Worm (Caenorhabditis elegans): ENCODE data around the gene F46H5.11.

The F46H5.11 gene

ce11 chrX:7271968-7272367 lies at the start of gene F46H5.11:
TSS of gene F46H5.11 (minus strand) at chrX:7272068.
- TF ChIP-seq zip-4 (GFP tag; optimal IDR thresholded peaks at IDR 0.05), result no peak
- TF ChIP-seq skn-1 (tag; optimal IDR thresholded peaks at IDR 0.05), result no peak
- no peak for TF ChIP-seq lin-39 (tag; optimal IDR thresholded peaks at IDR 0.05)
- no peak for TF ChIP-seq xbp-1 (tag; optimal IDR thresholded peaks at IDR 0.05)
- TF ChIP-seq lin-35 (GFP tag; optimal IDR thresholded peaks at IDR 0.05), result no peak

DNA sequence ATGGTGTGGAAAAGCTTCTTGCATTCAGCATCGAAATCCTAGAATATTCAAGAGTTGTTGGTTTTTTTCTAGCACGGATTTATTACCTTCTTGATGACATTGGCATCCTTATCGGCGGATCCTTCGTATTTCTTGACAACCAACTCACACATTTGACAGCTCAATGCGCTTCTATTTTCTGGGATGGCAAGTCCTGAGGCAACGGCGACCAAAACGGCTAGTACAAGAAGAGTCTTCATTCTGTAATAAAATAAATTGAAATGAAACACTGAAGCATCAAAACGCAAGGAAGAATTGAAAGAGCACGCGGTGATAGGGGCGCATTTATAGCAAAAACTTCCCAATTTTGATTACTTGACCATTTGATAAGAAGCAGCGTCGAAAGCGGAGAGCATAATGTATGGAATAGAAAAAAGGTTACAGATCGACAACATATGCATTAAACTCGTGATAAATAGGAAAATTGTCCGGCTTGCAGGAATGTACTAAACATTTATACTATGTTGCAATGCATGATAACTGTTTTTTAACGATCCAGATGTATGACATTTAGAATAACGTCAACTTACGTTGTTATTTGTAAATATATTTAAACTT lies 48.3 kb upstream of the F46H5.11 start, which contains the start of gene spp-5:
Gene spp-5 (minus strand): TSS at position 240 of the 597 bp plus-strand sequence.
- TF ChIP-seq lin-13 (GFP tag; optimal IDR thresholded peaks at IDR 0.05) (no peak), nhr-11 (tag; optimal IDR thresholded peaks at IDR 0.05) (no peak), nhr-76 (tag; optimal IDR thresholded peaks at IDR 0.05) (no peak), unc-30 (tag; optimal IDR thresholded peaks at IDR 0.05) (no peak), mep-1 (tag; optimal IDR thresholded peaks at IDR 0.05) (no peak), mab-9 (GFP tag; IDR thresholded peaks at IDR 0.05) (no peak), F16B12.6 (tag; optimal IDR thresholded peaks at IDR 0.05) (no peak), mef-2 (tag; optimal IDR thresholded peaks at IDR 0.05) (no peak), sox-4 (tag; optimal IDR thresholded peaks at IDR 0.05) (no peak), pag-3 (tag; optimal IDR thresholded peaks at IDR 0.05; ENCODE audit: borderline replicate concordance, insufficient read depth) (no peak), nhr-20 (tag; optimal IDR thresholded peaks at IDR 0.05) (peak; percentile 22), nhr-237 (tag; optimal IDR thresholded peaks at IDR 0.05) (no peak), sup-37 (GFP tag; optimal IDR thresholded peaks at IDR 0.05) (no peak), ceh-90 (tag; optimal IDR thresholded peaks at IDR 0.05) (no peak), C34B4.2 (tag; optimal IDR thresholded peaks at IDR 0.05) (no peak), tbx-2 (tag; optimal IDR thresholded peaks at IDR 0.05) (no peak), pax-3 (tag; optimal IDR thresholded peaks at IDR 0.05) (no peak), lsy-2 (tag; optimal IDR thresholded peaks at IDR 0.05) (no peak), tlp-1 (tag; optimal IDR thresholded peaks at IDR 0.05) (no peak), ztf-4 (tag; optimal IDR thresholded peaks at IDR 0.05) (no peak), C04F5.9 (tag; optimal IDR thresholded peaks at IDR 0.05) (no peak), nhr-19 (GFP tag; conservative IDR thresholded peaks at IDR 0.05) (no peak), elt-2 (tag; optimal IDR thresholded peaks at IDR 0.05) (peak; percentile 95), elt-3 (tag; optimal IDR thresholded peaks at IDR 0.05) (no peak), swsn-7 (tag; optimal IDR thresholded peaks at IDR 0.05) (no peak), aly-2 (tag; optimal IDR thresholded peaks at IDR 0.05) (no peak), mdl-1 (tag; optimal IDR thresholded peaks at IDR 0.05) (peak in 1 of 2 experiments; percentile 6), irx-1 (tag; optimal IDR thresholded peaks at IDR 0.05) (no peak), ets-5 (GFP tag; IDR thresholded peaks at IDR 0.05) (no peak), lin-35 (GFP tag; optimal IDR thresholded peaks at IDR 0.05) (peak in 1 of 2 experiments; percentile 56), pqm-1 (tag; optimal IDR thresholded peaks at IDR 0.05) (no peak), egl-13 (tag; optimal IDR thresholded peaks at IDR 0.05) (no peak), ceh-8 (GFP tag; optimal IDR thresholded peaks at IDR 0.05) (no peak), vab-15 (tag; optimal IDR thresholded peaks at IDR 0.05) (no peak), unc-130 (tag; optimal IDR thresholded peaks at IDR 0.05) (no peak), unc-86 (tag; optimal IDR thresholded peaks at IDR 0.05) (no peak), lin-14 (GFP tag; optimal IDR thresholded peaks at IDR 0.05) (peak; percentile 4), nhr-12 (tag; optimal IDR thresholded peaks at IDR 0.05) (no peak), jun-1 (tag; optimal IDR thresholded peaks at IDR 0.05) (peak; percentile 37), nhr-28 (tag; optimal IDR thresholded peaks at IDR 0.05) (no peak), grh-1 (GFP tag; IDR thresholded peaks at IDR 0.05) (no peak), nhr-90 (tag; optimal IDR thresholded peaks at IDR 0.05; ENCODE audit: poor library complexity) (peak; percentile 31)
